Worm (Caenorhabditis elegans) whole organism, mixed stage, embryonic: ENCODE measurements around the gene cpg-9.

Experiments used
- bed-3 ChIP-seq: fragments of 200-800 bp; sonication (Bioruptor generic); optimal IDR thresholded peaks from 3 replicates; lab custom pipeline; 2018; ENCODE audit warnings: mild to moderate bottlenecking, missing genetic modification characterization, moderate library complexity, missing compliant biosample characterization
- ceh-83 ChIP-seq: fragments of 200-800 bp; sonication (Bioruptor generic); optimal IDR thresholded peaks from 2 replicates; lab custom pipeline; 2018; ENCODE audit warnings: mild to moderate bottlenecking, missing genetic modification characterization, missing compliant biosample characterization
- drap-1 ChIP-seq: fragments of 200-800 bp; sonication (Bioruptor generic); optimal IDR thresholded peaks from 3 replicates; lab custom pipeline; 2018; ENCODE audit warnings: mild to moderate bottlenecking, missing genetic modification characterization, missing compliant biosample characterization
- elt-1 ChIP-seq: sonication (generic microtip); optimal IDR thresholded peaks from 2 replicates; lab custom pipeline; 2017; ENCODE audit warnings: missing genetic modification characterization, mild to moderate bottlenecking, missing compliant biosample characterization, antibody characterized with exemption, moderate library complexity, borderline replicate concordance; ENCODE audit not compliant: insufficient read depth
- hlh-1 ChIP-seq: fragments of 150-350 bp; optimal IDR thresholded peaks from 2 replicates; lab custom pipeline; 2014; ENCODE audit warnings: missing biosample characterization, missing genetic modification reagents, missing genetic modification characterization
- mep-1 ChIP-seq: fragments of 150-350 bp; optimal IDR thresholded peaks from 2 replicates; lab custom pipeline; 2017; ENCODE audit warnings: missing biosample characterization, missing genetic modification reagents, missing genetic modification characterization, inconsistent platforms
- nhr-237 ChIP-seq: fragments of 150-350 bp; optimal IDR thresholded peaks from 2 replicates; lab custom pipeline; 2014; ENCODE audit warnings: missing biosample characterization, missing genetic modification characterization
- nhr-28 ChIP-seq: fragments of 150-350 bp; optimal IDR thresholded peaks from 2 replicates; lab custom pipeline; 2014; ENCODE audit warnings: missing biosample characterization, missing genetic modification characterization
- pha-4 ChIP-seq: fragments of 150-350 bp; optimal IDR thresholded peaks from 2 replicates; lab custom pipeline; 2018; ENCODE audit warnings: missing biosample characterization, missing genetic modification reagents, missing genetic modification characterization
- snpc-4 ChIP-seq: fragments of 150-350 bp; optimal IDR thresholded peaks from 2 replicates; lab custom pipeline; 2014; ENCODE audit warnings: missing biosample characterization, missing genetic modification characterization
- unc-39 ChIP-seq: fragments of 150-350 bp; optimal IDR thresholded peaks from 2 replicates; lab custom pipeline; 2014; ENCODE audit warnings: missing biosample characterization, missing genetic modification characterization
- unc-62 ChIP-seq: fragments of 150-350 bp; optimal IDR thresholded peaks from 2 replicates; lab custom pipeline; 2014; ENCODE audit warnings: missing biosample characterization, missing genetic modification reagents, missing genetic modification characterization
- ztf-11 ChIP-seq: fragments of 150-350 bp; optimal IDR thresholded peaks from 2 replicates; lab custom pipeline; 2014; ENCODE audit warnings: missing biosample characterization, missing genetic modification characterization

DNA sequence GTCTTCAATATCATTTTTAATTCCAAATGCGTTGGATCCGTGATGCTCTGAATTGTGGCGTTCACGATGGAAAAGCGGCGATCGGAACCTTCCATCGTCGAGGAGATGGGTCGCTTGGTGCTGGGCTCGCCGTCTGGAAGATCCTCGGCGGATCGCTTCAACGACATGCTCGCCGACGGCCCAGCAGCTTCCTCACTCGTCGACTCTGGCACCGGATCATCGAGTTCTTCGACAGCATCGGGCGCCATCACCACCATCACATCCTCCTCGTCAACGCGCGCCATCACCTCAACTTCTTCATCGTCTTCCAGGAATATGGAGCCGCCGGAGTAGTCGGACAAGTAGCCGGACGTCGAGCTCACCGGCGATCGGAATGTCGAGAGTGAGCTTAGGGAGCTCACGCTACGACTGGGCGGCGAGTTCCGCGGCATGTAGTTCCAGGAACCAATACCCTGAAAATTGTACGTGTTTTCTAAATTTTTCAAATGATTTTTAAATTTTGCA is 7.0 kb downstream of the cpg-9 start, which contains the start of gene Y67D8C.6:
- TF ChIP-seq nhr-237: no peak
- TF ChIP-seq unc-62 (GFP tag; lab: Kevin White, UChicago): no peak
- TF ChIP-seq hlh-1 (tag; lab: Kevin White, UChicago): no peak
- TF ChIP-seq drap-1 (GFP tag; lab: Kevin White, UChicago): no peak
- no peak for TF ChIP-seq snpc-4 (tag; lab: Kevin White, UChicago)
- no peak for TF ChIP-seq bed-3 (GFP tag; lab: Kevin White, UChicago)
- no peak for TF ChIP-seq nhr-28 (tag; lab: Kevin White, UChicago)
- no peak for TF ChIP-seq pha-4 (tag; lab: Kevin White, UChicago)
- TF ChIP-seq elt-1 (tag; lab: Kevin White, UChicago): no peak
- TF ChIP-seq mep-1: no peak
- TF ChIP-seq ztf-11 (tag; lab: Kevin White, UChicago): no peak
- no peak for TF ChIP-seq unc-39 (tag; lab: Kevin White, UChicago)
- no peak for TF ChIP-seq ceh-83 (GFP tag; lab: Kevin White, UChicago)
